Worm (Caenorhabditis elegans): ENCODE measurements around the gene lgc-41.

lgc-41 gene

ce11 chrX:10477172-10477985, 23.3 kb downstream of the lgc-41 start:
- TF ChIP-seq tra-4 (tag; optimal IDR thresholded peaks at IDR 0.05) (no peak), tbx-11 (GFP tag; IDR thresholded peaks at IDR 0.05) (no peak), B0310.2 (tag; optimal IDR thresholded peaks at IDR 0.05) (no peak), scrt-1 (GFP tag; IDR thresholded peaks at IDR 0.05) (no peak), flt-1 (GFP tag; IDR thresholded peaks at IDR 0.05) (no peak), ets-7 (tag; optimal IDR thresholded peaks at IDR 0.05) (no peak), ceh-13 (GFP tag; optimal IDR thresholded peaks at IDR 0.05) (no peak), pes-1 (GFP tag; IDR thresholded peaks at IDR 0.05) (no peak), tbx-37 (GFP tag; conservative IDR thresholded peaks at IDR 0.05) (no peak), ceh-36 (tag; optimal IDR thresholded peaks at IDR 0.05) (no peak)

DNA sequence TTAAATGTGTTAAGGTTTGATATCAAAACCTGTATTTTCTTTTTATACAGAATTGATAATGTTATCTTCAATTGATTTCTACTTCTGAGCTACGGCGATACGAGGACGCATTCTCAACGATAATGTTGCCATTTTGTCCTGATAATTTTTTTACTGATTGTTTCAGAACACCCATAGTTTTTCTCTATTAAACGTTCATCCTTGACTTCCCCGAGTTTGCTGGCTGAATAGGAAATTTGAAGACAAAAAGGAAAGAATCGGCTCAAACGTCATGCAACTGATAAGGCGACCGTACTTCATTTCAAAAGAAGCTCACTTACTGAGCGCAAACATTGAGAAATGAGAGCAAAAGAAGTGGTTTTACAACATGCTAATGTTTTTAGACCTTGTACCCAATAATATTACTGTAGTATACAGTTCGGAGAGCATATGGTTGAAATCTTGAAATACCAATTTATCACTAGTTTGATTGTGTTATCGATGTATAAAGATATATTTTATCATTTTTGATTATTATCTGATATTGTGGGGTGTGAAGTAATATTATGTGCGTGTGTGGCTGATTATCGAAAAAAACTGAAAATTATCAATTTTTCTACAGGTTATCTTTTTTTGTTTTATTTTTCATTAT, 25.2 kb downstream of the lgc-41 start:
- TF ChIP-seq ceh-13 (GFP tag; optimal IDR thresholded peaks at IDR 0.05) (no peak), tbx-11 (GFP tag; IDR thresholded peaks at IDR 0.05) (no peak), pes-1 (GFP tag; IDR thresholded peaks at IDR 0.05) (no peak), sea-1 (GFP tag; conservative IDR thresholded peaks at IDR 0.05) (no peak), aly-1 (tag; optimal IDR thresholded peaks at IDR 0.05) (no peak), hnd-1 (tag; optimal IDR thresholded peaks at IDR 0.05) (no peak), ceh-36 (tag; optimal IDR thresholded peaks at IDR 0.05) (no peak), scrt-1 (GFP tag; IDR thresholded peaks at IDR 0.05) (no peak), hmg-4 (GFP tag; optimal IDR thresholded peaks at IDR 0.05) (no peak), hmbx-1 (tag; optimal IDR thresholded peaks at IDR 0.05) (no peak), tbx-37 (GFP tag; conservative IDR thresholded peaks at IDR 0.05) (no peak), ets-7 (tag; optimal IDR thresholded peaks at IDR 0.05) (no peak), B0310.2 (tag; optimal IDR thresholded peaks at IDR 0.05) (no peak)

DNA sequence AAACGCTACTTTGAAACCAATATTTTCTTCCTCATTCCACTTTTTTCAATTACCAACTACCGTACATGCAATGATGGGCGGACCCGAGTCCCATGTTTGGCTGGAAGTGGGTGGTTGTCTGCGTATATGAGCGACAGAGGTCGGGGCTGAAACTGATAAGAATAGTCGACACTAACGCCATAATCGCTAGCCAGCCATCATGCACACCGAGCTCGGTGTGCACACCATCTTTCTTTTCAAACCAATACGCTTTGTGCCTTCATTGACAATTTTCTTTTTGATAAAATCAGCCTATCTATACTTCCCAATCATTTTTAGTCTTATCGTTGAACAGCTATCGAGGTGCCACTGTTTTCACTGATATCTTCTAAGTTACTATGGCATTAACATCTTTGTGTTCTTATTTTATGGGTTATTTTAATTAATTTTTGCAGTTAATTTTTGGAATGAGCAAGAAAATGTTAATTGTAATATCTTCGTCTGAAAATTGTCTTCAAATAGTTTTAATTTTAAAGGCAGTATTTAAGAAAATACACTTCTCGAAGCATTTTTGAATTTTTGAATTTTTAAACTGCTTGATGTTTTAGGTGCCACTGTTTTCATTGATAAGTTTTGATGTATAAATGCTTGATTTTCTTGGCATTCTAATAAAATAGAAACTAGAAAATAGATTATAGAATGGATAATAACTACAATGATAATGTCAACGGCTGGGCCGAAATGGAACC, 26.7 kb downstream of the lgc-41 start, which contains the start of gene elt-2:
Gene elt-2 (plus strand): TSS at position 678 of the 728 bp plus-strand sequence.
- TF ChIP-seq sea-1 (GFP tag; conservative IDR thresholded peaks at IDR 0.05) (no peak), ets-7 (tag; optimal IDR thresholded peaks at IDR 0.05) (no peak), scrt-1 (GFP tag; IDR thresholded peaks at IDR 0.05) (no peak), tbx-37 (GFP tag; conservative IDR thresholded peaks at IDR 0.05) (no peak), tra-4 (tag; optimal IDR thresholded peaks at IDR 0.05) (no peak), aly-1 (tag; optimal IDR thresholded peaks at IDR 0.05) (no peak), tbx-11 (GFP tag; IDR thresholded peaks at IDR 0.05) (no peak), hnd-1 (tag; optimal IDR thresholded peaks at IDR 0.05) (no peak), F13C5.2 (tag; optimal IDR thresholded peaks at IDR 0.05) (no peak), hmbx-1 (tag; optimal IDR thresholded peaks at IDR 0.05) (no peak), ceh-13 (GFP tag; optimal IDR thresholded peaks at IDR 0.05) (no peak), hmg-4 (GFP tag; optimal IDR thresholded peaks at IDR 0.05) (no peak), B0310.2 (tag; optimal IDR thresholded peaks at IDR 0.05) (no peak), ama-1 (optimal IDR thresholded peaks at IDR 0.05) (no peak), flt-1 (GFP tag; IDR thresholded peaks at IDR 0.05) (no peak), ceh-36 (tag; optimal IDR thresholded peaks at IDR 0.05) (no peak), pes-1 (GFP tag; IDR thresholded peaks at IDR 0.05) (no peak)

DNA sequence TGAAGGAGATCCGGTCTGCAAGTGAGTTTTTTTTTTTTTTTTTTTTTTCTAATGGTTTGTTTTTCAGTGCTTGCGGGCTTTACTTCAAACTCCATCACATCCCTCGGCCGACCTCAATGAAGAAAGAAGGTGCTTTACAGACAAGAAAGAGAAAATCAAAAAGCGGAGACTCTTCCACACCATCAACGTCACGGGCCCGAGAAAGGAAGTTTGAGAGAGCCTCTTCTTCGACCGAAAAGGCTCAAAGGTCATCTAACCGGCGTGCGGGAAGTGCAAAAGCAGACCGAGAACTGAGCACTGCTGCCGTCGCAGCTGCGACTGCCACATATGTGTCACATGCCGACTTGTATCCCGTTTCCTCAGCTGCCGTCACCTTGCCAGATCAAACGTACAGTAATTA, 28.2 kb downstream of the lgc-41 start:
- TF ChIP-seq hmbx-1 (tag; optimal IDR thresholded peaks at IDR 0.05) (no peak), flt-1 (GFP tag; IDR thresholded peaks at IDR 0.05) (no peak), B0310.2 (tag; optimal IDR thresholded peaks at IDR 0.05) (no peak), ets-7 (tag; optimal IDR thresholded peaks at IDR 0.05) (no peak), aly-1 (tag; optimal IDR thresholded peaks at IDR 0.05) (no peak), ceh-36 (tag; optimal IDR thresholded peaks at IDR 0.05) (no peak), sea-1 (GFP tag; conservative IDR thresholded peaks at IDR 0.05) (no peak), ceh-13 (GFP tag; optimal IDR thresholded peaks at IDR 0.05) (no peak), tbx-37 (GFP tag; conservative IDR thresholded peaks at IDR 0.05) (no peak), tra-4 (tag; optimal IDR thresholded peaks at IDR 0.05) (no peak), F13C5.2 (tag; optimal IDR thresholded peaks at IDR 0.05) (no peak), ama-1 (optimal IDR thresholded peaks at IDR 0.05) (no peak), scrt-1 (GFP tag; IDR thresholded peaks at IDR 0.05) (no peak)

DNA sequence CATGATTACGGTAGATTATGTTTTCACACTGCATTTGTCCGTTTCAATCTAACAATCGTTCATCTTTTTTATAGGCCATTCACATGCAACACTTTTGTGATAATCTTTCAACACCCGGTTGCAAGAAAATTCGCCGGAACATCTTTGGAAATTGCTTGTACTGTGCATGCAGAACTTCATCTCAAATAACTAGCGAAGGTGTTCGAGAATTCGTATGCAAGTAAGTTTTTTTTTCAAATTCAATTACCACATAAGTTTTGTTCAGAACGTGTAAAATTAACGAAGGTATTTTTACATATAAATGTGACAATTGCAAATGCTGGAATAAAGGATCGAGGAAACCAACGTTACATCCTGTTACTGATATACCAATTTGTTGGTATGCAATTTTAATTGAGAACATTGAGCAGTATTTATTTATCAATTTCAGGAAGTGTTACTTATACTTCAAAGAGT, 31.3 kb downstream of the lgc-41 start, which contains the start of gene C33D3.3:
Gene C33D3.3 (plus strand): TSS at position 51 of the 456 bp plus-strand sequence.
- TF ChIP-seq hmbx-1 (tag; optimal IDR thresholded peaks at IDR 0.05) (no peak), B0310.2 (tag; optimal IDR thresholded peaks at IDR 0.05) (no peak), flt-1 (GFP tag; IDR thresholded peaks at IDR 0.05) (no peak), ama-1 (optimal IDR thresholded peaks at IDR 0.05) (no peak), pes-1 (GFP tag; IDR thresholded peaks at IDR 0.05) (no peak), aly-1 (tag; optimal IDR thresholded peaks at IDR 0.05) (no peak), tbx-11 (GFP tag; IDR thresholded peaks at IDR 0.05) (no peak), hnd-1 (tag; optimal IDR thresholded peaks at IDR 0.05) (no peak), ets-7 (tag; optimal IDR thresholded peaks at IDR 0.05) (no peak), hmg-4 (GFP tag; optimal IDR thresholded peaks at IDR 0.05) (no peak)

ce11 chrX:10488763-10489162, 34.7 kb downstream of the lgc-41 start, which contains the start of gene C33D3.4:
Gene C33D3.4 (plus strand): TSS chrX:10489063.
- TF ChIP-seq tra-4 (tag; optimal IDR thresholded peaks at IDR 0.05): no peak
- TF ChIP-seq sea-1 (GFP tag; conservative IDR thresholded peaks at IDR 0.05): no peak
- TF ChIP-seq B0310.2 (tag; optimal IDR thresholded peaks at IDR 0.05): no peak
- no peak for TF ChIP-seq tbx-11 (GFP tag; IDR thresholded peaks at IDR 0.05)
- no peak for TF ChIP-seq F13C5.2 (tag; optimal IDR thresholded peaks at IDR 0.05)
- no peak for TF ChIP-seq ceh-13 (GFP tag; optimal IDR thresholded peaks at IDR 0.05)
- TF ChIP-seq hmg-4 (GFP tag; optimal IDR thresholded peaks at IDR 0.05): no peak
- no peak for TF ChIP-seq scrt-1 (GFP tag; IDR thresholded peaks at IDR 0.05)
- TF ChIP-seq ceh-36 (tag; optimal IDR thresholded peaks at IDR 0.05): no peak
- TF ChIP-seq aly-1 (tag; optimal IDR thresholded peaks at IDR 0.05): no peak
- no peak for TF ChIP-seq flt-1 (GFP tag; IDR thresholded peaks at IDR 0.05)
- TF ChIP-seq hmbx-1 (tag; optimal IDR thresholded peaks at IDR 0.05): no peak
- no peak for TF ChIP-seq ama-1 (optimal IDR thresholded peaks at IDR 0.05)
- no peak for TF ChIP-seq hnd-1 (tag; optimal IDR thresholded peaks at IDR 0.05)
- no peak for TF ChIP-seq pes-1 (GFP tag; IDR thresholded peaks at IDR 0.05)
- no peak for TF ChIP-seq tbx-37 (GFP tag; conservative IDR thresholded peaks at IDR 0.05)
- TF ChIP-seq ets-7 (tag; optimal IDR thresholded peaks at IDR 0.05): no peak

All from whole organism, early embryonic.